Fruit fly (Drosophila melanogaster) whole organism, embryonic: ENCODE data around the gene CG12362.

ENCODE experiments used
- Ada2b ChIP-seq: fragments of 200-800 bp; sonication (Bioruptor generic); IDR thresholded peaks from 2 replicates; pipeline ENCODE4 v1.3.6; 2022; ENCODE audit warnings: missing biosample characterization, missing genetic modification characterization
- Atf-2 ChIP-seq: fragments of 200-800 bp; sonication (Bioruptor generic); optimal IDR thresholded peaks from 2 replicates; lab custom pipeline; 2016; ENCODE audit warnings: missing biosample characterization, missing genetic modification characterization
- Awh ChIP-seq: fragments of 200-800 bp; sonication (Bioruptor generic); IDR thresholded peaks from 2 replicates; pipeline ENCODE4, ENCODE4 v1.3.6; 2022; ENCODE audit warnings: missing biosample characterization, missing genetic modification characterization
- CG10147 ChIP-seq: fragments of 200-800 bp; sonication (Bioruptor generic); optimal IDR thresholded peaks from 2 replicates; lab custom pipeline; 2019; ENCODE audit warnings: missing biosample characterization, mild to moderate bottlenecking, missing genetic modification characterization, moderate library complexity
- CG10543 ChIP-seq: fragments of 200-800 bp; sonication (Bioruptor generic); optimal IDR thresholded peaks from 3 replicates; lab custom pipeline; 2017; ENCODE audit warnings: missing biosample characterization, mild to moderate bottlenecking, missing genetic modification characterization, moderate library complexity
- CG10959 ChIP-seq: fragments of 200-800 bp; sonication (Bioruptor generic); IDR thresholded peaks from 2 replicates; pipeline ENCODE4 v1.3.6; 2022; ENCODE audit warnings: missing biosample characterization, missing genetic modification characterization
- CG15269 ChIP-seq: fragments of 200-800 bp; sonication (Bioruptor generic); optimal IDR thresholded peaks from 2 replicates; lab custom pipeline; 2018; ENCODE audit warnings: missing biosample characterization, mild to moderate bottlenecking, missing genetic modification characterization, moderate library complexity
- CG1529 ChIP-seq: fragments of 200-800 bp; sonication (Bioruptor generic); optimal IDR thresholded peaks from 3 replicates; lab custom pipeline; 2018; ENCODE audit warnings: missing biosample characterization, missing genetic modification characterization
- CG1647 ChIP-seq: fragments of 200-800 bp; sonication (Bioruptor generic); optimal IDR thresholded peaks from 3 replicates; lab custom pipeline; 2016; ENCODE audit warnings: missing biosample characterization, missing genetic modification characterization
- CG16779 ChIP-seq: fragments of 200-800 bp; sonication (Bioruptor generic); IDR thresholded peaks from 2 replicates; pipeline ENCODE4 v1.3.6; 2022; ENCODE audit warnings: missing biosample characterization, missing genetic modification characterization
- CG2129 ChIP-seq: fragments of 200-800 bp; sonication (Bioruptor generic); IDR thresholded peaks from 2 replicates; pipeline ENCODE4 v1.3.6; 2022; ENCODE audit warnings: missing biosample characterization, missing genetic modification characterization; ENCODE audit not compliant: partially characterized antibody
- CG31388 ChIP-seq: fragments of 200-800 bp; sonication (Bioruptor generic); optimal IDR thresholded peaks from 2 replicates; lab custom pipeline; 2016; ENCODE audit warnings: missing biosample characterization, missing genetic modification characterization
- CG3281 ChIP-seq: fragments of 200-800 bp; sonication (Bioruptor generic); optimal IDR thresholded peaks from 3 replicates; lab custom pipeline; 2017; ENCODE audit warnings: missing biosample characterization, mild to moderate bottlenecking, missing genetic modification characterization
- CG6791 ChIP-seq: fragments of 200-800 bp; sonication (Bioruptor generic); IDR thresholded peaks from 3 replicates; pipeline ENCODE4 v1.3.6; 2022; ENCODE audit warnings: missing biosample characterization, missing genetic modification characterization; ENCODE audit not compliant: partially characterized antibody
- CG7372 ChIP-seq: fragments of 200-800 bp; sonication (Bioruptor generic); IDR thresholded peaks from 2 replicates; pipeline ENCODE4 v1.3.6; 2022; ENCODE audit warnings: missing biosample characterization, missing genetic modification characterization
- CG7839 ChIP-seq: fragments of 200-800 bp; sonication (Bioruptor generic); optimal IDR thresholded peaks from 3 replicates; lab custom pipeline; 2018; ENCODE audit warnings: missing biosample characterization, mild to moderate bottlenecking, missing genetic modification characterization, moderate library complexity
- CG8765 ChIP-seq: fragments of 200-800 bp; sonication (Bioruptor generic); IDR thresholded peaks from 2 replicates; pipeline ENCODE4 v1.3.6; 2022; ENCODE audit warnings: missing biosample characterization, missing genetic modification characterization
- CkIIα-i1 ChIP-seq: fragments of 200-800 bp; sonication (Bioruptor generic); IDR thresholded peaks from 2 replicates; pipeline ENCODE4 v1.3.6; 2022; ENCODE audit warnings: missing biosample characterization, missing genetic modification characterization
- Deaf1 ChIP-seq: fragments of 200-800 bp; optimal IDR thresholded peaks from 3 replicates; lab custom pipeline; 2019; ENCODE audit warnings: missing biosample characterization, mild to moderate bottlenecking, missing genetic modification characterization, moderate library complexity
- Dfd ChIP-seq, 2 experiments: fragments of >200 bp; optimal IDR thresholded peaks; 2 replicates each; lab custom pipeline; 2017; ENCODE audit warnings: missing biosample characterization in 2 of 2, missing genetic modification characterization in 2 of 2
- Dip3 ChIP-seq: fragments of 200-800 bp; sonication (Bioruptor generic); optimal IDR thresholded peaks from 3 replicates; lab custom pipeline; 2016; ENCODE audit warnings: missing biosample characterization, missing genetic modification characterization
- Fer3 ChIP-seq: fragments of 200-800 bp; sonication (Bioruptor generic); optimal IDR thresholded peaks from 2 replicates; lab custom pipeline; 2018; ENCODE audit warnings: missing biosample characterization, mild to moderate bottlenecking, missing genetic modification characterization, moderate library complexity
- HLHmδ ChIP-seq: fragments of 200-800 bp; sonication (Bioruptor generic); optimal IDR thresholded peaks from 2 replicates; lab custom pipeline; 2018; ENCODE audit warnings: missing biosample characterization, mild to moderate bottlenecking, missing genetic modification characterization, moderate library complexity
- Max ChIP-seq: fragments of 200-800 bp; sonication (Bioruptor generic); optimal IDR thresholded peaks from 2 replicates; lab custom pipeline; 2016; ENCODE audit warnings: missing biosample characterization, mild to moderate bottlenecking, missing genetic modification characterization
- Mrtf ChIP-seq: fragments of 200-800 bp; sonication (Bioruptor generic); IDR thresholded peaks from 3 replicates; pipeline ENCODE4 v1.3.6; 2022; ENCODE audit warnings: missing biosample characterization, missing genetic modification characterization
- Nf-YB ChIP-seq: fragments of 200-800 bp; sonication (Bioruptor generic); optimal IDR thresholded peaks from 3 replicates; lab custom pipeline; 2019; ENCODE audit warnings: missing biosample characterization, mild to moderate bottlenecking, missing genetic modification characterization, moderate library complexity
- Sox100B ChIP-seq: fragments of 200-800 bp; sonication (Bioruptor generic); optimal IDR thresholded peaks from 3 replicates; lab custom pipeline; 2018; ENCODE audit warnings: missing biosample characterization, mild to moderate bottlenecking, missing genetic modification characterization
- Sry-δ ChIP-seq: fragments of 200-800 bp; sonication (Bioruptor generic); optimal IDR thresholded peaks from 2 replicates; lab custom pipeline; 2016; ENCODE audit warnings: missing biosample characterization, missing genetic modification characterization
- bbx ChIP-seq: fragments of 200-800 bp; sonication (Bioruptor generic); IDR thresholded peaks from 2 replicates; pipeline ENCODE4 v1.3.6; 2022; ENCODE audit warnings: missing biosample characterization, missing genetic modification characterization; ENCODE audit not compliant: partially characterized antibody
- cad ChIP-seq: fragments of >200 bp; optimal IDR thresholded peaks from 2 replicates; lab custom pipeline; 2017; ENCODE audit warnings: missing biosample characterization, missing genetic modification characterization
- cas ChIP-seq: fragments of 200-800 bp; sonication (Bioruptor generic); IDR thresholded peaks from 2 replicates; pipeline ENCODE4 v1.3.6; 2022; ENCODE audit warnings: missing biosample characterization, missing genetic modification characterization
- corto ChIP-seq: fragments of 200-800 bp; sonication (Bioruptor generic); optimal IDR thresholded peaks from 2 replicates; lab custom pipeline; 2016; ENCODE audit warnings: missing biosample characterization, mild to moderate bottlenecking, missing genetic modification characterization, moderate library complexity
- dmrt11E ChIP-seq: fragments of 200-800 bp; sonication (Bioruptor generic); optimal IDR thresholded peaks from 3 replicates; lab custom pipeline; 2018; ENCODE audit warnings: missing biosample characterization, mild to moderate bottlenecking, missing genetic modification characterization, moderate library complexity
- dmrt99B ChIP-seq: fragments of 200-800 bp; sonication (Bioruptor generic); optimal IDR thresholded peaks from 2 replicates; lab custom pipeline; 2018; ENCODE audit warnings: missing biosample characterization, mild to moderate bottlenecking, missing genetic modification characterization, moderate library complexity
- dysf ChIP-seq: fragments of 200-800 bp; sonication (Bioruptor generic); IDR thresholded peaks from 3 replicates; pipeline ENCODE4 v1.3.6; 2022; ENCODE audit warnings: missing biosample characterization, missing genetic modification characterization
- fd96Cb ChIP-seq: fragments of 200-800 bp; sonication (Bioruptor generic); optimal IDR thresholded peaks from 2 replicates; lab custom pipeline; 2018; ENCODE audit warnings: missing biosample characterization, mild to moderate bottlenecking, missing genetic modification characterization, moderate library complexity
- gcm ChIP-seq: fragments of 200-800 bp; sonication (Bioruptor generic); optimal IDR thresholded peaks from 2 replicates; lab custom pipeline; 2019; ENCODE audit warnings: missing biosample characterization, mild to moderate bottlenecking, missing genetic modification characterization, moderate library complexity
- gem ChIP-seq: fragments of 200-800 bp; sonication (Bioruptor generic); optimal IDR thresholded peaks from 2 replicates; lab custom pipeline; 2019; ENCODE audit warnings: missing biosample characterization, mild to moderate bottlenecking, missing genetic modification characterization, moderate library complexity
- grn ChIP-seq: fragments of 200-800 bp; sonication (Bioruptor generic); optimal IDR thresholded peaks from 3 replicates; lab custom pipeline; 2017; ENCODE audit warnings: missing biosample characterization, missing genetic modification characterization
- her ChIP-seq: fragments of 200-800 bp; sonication (Bioruptor generic); optimal IDR thresholded peaks from 2 replicates; lab custom pipeline; 2016; ENCODE audit warnings: missing biosample characterization, missing genetic modification characterization
- hkb ChIP-seq, 2 experiments: fragments of 200-800 bp in 1 of 2; fragments of >200 bp in 1 of 2; sonication (Bioruptor generic) in 1 of 2; IDR thresholded peaks in 1 of 2; optimal IDR thresholded peaks in 1 of 2; 2 replicates each; pipeline versions ENCODE4 v1.3.6 to Lab custom; 2017 to 2022; ENCODE audit warnings: missing biosample characterization in 1 of 2, missing genetic modification characterization in 1 of 2
- lov ChIP-seq, 2 experiments: fragments of 200-800 bp in 1 of 2; fragments of >200 bp in 1 of 2; sonication (Bioruptor generic) in 1 of 2; IDR thresholded peaks in 1 of 2; optimal IDR thresholded peaks in 1 of 2; 2 replicates in 1 of 2; 3 replicates in 1 of 2; pipeline versions ENCODE4 v1.3.6 to Lab custom; 2017 to 2022; ENCODE audit warnings: missing biosample characterization in 1 of 2, missing genetic modification characterization in 1 of 2
- odd ChIP-seq: fragments of 200-800 bp; sonication (Bioruptor generic); optimal IDR thresholded peaks from 2 replicates; lab custom pipeline; 2017; ENCODE audit warnings: missing biosample characterization, mild to moderate bottlenecking, missing genetic modification characterization
- ranshi ChIP-seq: fragments of 200-800 bp; sonication (Bioruptor generic); IDR thresholded peaks from 2 replicates; pipeline ENCODE4 v1.3.6; 2022; ENCODE audit warnings: missing biosample characterization, missing genetic modification characterization
- sna ChIP-seq: fragments of 200-800 bp; sonication (Bioruptor generic); IDR thresholded peaks from 2 replicates; pipeline ENCODE4 v1.3.6; 2022; ENCODE audit warnings: missing biosample characterization, missing genetic modification characterization; ENCODE audit not compliant: partially characterized antibody
- so ChIP-seq: fragments of 200-800 bp; sonication (Bioruptor generic); IDR thresholded peaks from 3 replicates; pipeline ENCODE4 v1.3.6; 2022; ENCODE audit warnings: missing biosample characterization, missing genetic modification characterization
- sug ChIP-seq: fragments of 200-800 bp; optimal IDR thresholded peaks from 2 replicates; lab custom pipeline; 2019; ENCODE audit warnings: missing biosample characterization, mild to moderate bottlenecking, missing genetic modification characterization, moderate library complexity
- tup ChIP-seq: fragments of 200-800 bp; sonication (Bioruptor generic); optimal IDR thresholded peaks from 2 replicates; lab custom pipeline; 2016; ENCODE audit warnings: missing biosample characterization, mild to moderate bottlenecking, missing genetic modification characterization, moderate library complexity
- wek ChIP-seq: fragments of 200-800 bp; sonication (Bioruptor generic); optimal IDR thresholded peaks from 3 replicates; lab custom pipeline; 2018; ENCODE audit warnings: missing biosample characterization, mild to moderate bottlenecking, missing genetic modification characterization, moderate library complexity

CG12362 gene

DNA sequence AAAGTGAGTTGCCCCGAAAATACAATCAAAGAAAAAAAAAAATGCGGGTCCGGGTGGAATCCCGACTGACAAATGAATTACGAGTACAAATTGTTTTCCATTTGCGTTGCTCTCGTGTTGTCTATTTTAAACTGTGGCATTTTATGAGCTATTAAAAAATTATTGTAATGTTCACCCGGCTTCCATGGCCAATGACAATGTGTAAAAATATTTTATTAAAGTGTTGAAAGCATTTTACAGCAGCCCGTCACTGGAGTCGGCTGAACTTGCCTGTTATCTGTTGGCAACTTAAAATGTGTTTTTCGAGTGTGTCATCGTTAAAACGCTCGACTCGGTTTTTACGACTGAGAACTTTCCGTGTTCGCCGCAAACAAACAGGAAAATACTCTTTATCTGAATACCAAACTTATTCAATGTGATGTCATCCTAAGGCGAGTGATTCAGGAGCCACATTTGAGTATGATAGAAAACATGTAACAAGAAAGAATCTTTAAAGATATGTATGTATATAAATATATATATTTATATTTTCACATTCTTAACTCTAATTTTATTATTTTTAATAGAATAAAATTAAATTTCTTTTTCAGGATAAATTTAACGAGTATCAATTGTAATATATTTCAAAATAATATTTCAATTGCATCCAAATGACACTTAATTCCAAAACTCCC lies 19.9 kb upstream of the CG12362 start (continued):
- no peak for TF ChIP-seq CG31388 (GFP tag; lab: Kevin White, UChicago)
- no peak for TF ChIP-seq CG7372
- TF ChIP-seq cad (GFP tag; lab: Kevin White, UChicago), result no peak
- no peak for TF ChIP-seq Dfd (GFP tag; optimal IDR thresholded peaks at IDR 0.05; lab: Kevin White, UChicago)
- TF ChIP-seq dmrt99B, result peak; percentile 1
- peak; percentile 2 for TF ChIP-seq CG7839 (tag; lab: Kevin White, UChicago)
- no peak for TF ChIP-seq Deaf1
- TF ChIP-seq CG6791 (GFP tag; lab: Robert Waterston, UW), result no peak
- no peak for TF ChIP-seq Atf-2 (GFP tag; lab: Kevin White, UChicago)
- TF ChIP-seq sug, result no peak
- TF ChIP-seq CG3281, result peak; percentile 25
- no peak for TF ChIP-seq CG16779 (GFP tag; lab: Robert Waterston, UW)
- no peak for TF ChIP-seq CkIIα-i1 (GFP tag; lab: Robert Waterston, UW)
- TF ChIP-seq gem (tag; lab: Kevin White, UChicago), result peak; percentile 33
- peak; percentile 46 for TF ChIP-seq Sox100B (GFP tag; lab: Kevin White, UChicago)
- no peak for TF ChIP-seq so (GFP tag; lab: Robert Waterston, UW)
- no peak for TF ChIP-seq tup (GFP tag; lab: Kevin White, UChicago)
- no peak for TF ChIP-seq CG8765 (GFP tag; lab: Robert Waterston, UW)
- no peak for TF ChIP-seq Sry-δ (GFP tag; lab: Kevin White, UChicago)
- TF ChIP-seq Nf-YB, result no peak
- TF ChIP-seq CG1647 (GFP tag; lab: Kevin White, UChicago), result no peak
- no peak for TF ChIP-seq Max
- no peak for TF ChIP-seq grn
- TF ChIP-seq sna (GFP tag; lab: Robert Waterston, UW), result no peak
- peak; percentile 14 for TF ChIP-seq CG10147
- peak; percentile 3 for TF ChIP-seq fd96Cb (tag; lab: Kevin White, UChicago)
- TF ChIP-seq CG2129 (GFP tag; lab: Robert Waterston, UW), result no peak
- TF ChIP-seq CG10959 (GFP tag; lab: Robert Waterston, UW), result no peak
- TF ChIP-seq Dip3 (GFP tag; lab: Kevin White, UChicago), result no peak
- TF ChIP-seq bbx, result no peak
- TF ChIP-seq wek (GFP tag; lab: Kevin White, UChicago), result no peak
- no peak for TF ChIP-seq Ada2b
- TF ChIP-seq cas (GFP tag; lab: Robert Waterston, UW), result no peak
- no peak for TF ChIP-seq CG1529
- no peak for TF ChIP-seq lov (optimal IDR thresholded peaks at IDR 0.05; lab: Kevin White, UChicago)
- TF ChIP-seq lov (GFP tag; IDR thresholded peaks at IDR 0.05; lab: Robert Waterston, UW), result no peak
- TF ChIP-seq Awh, result no peak
- TF ChIP-seq her (GFP tag; lab: Kevin White, UChicago), result no peak
- no peak for TF ChIP-seq CG15269
- no peak for TF ChIP-seq dysf
- peak; percentile 8 for TF ChIP-seq dmrt11E (tag; lab: Kevin White, UChicago)
- no peak for TF ChIP-seq odd (GFP tag; lab: Kevin White, UChicago)
- no peak for TF ChIP-seq ranshi (GFP tag; lab: Robert Waterston, UW)
- TF ChIP-seq corto (GFP tag; lab: Kevin White, UChicago), result no peak
- peak; percentile 81 for TF ChIP-seq gcm (GFP tag; lab: Kevin White, UChicago)
- no peak for TF ChIP-seq CG10543 (GFP tag; lab: Kevin White, UChicago)
- no peak for TF ChIP-seq HLHmδ (GFP tag; lab: Kevin White, UChicago)
- no peak for TF ChIP-seq hkb (optimal IDR thresholded peaks at IDR 0.05; lab: Kevin White, UChicago)
- no peak for TF ChIP-seq hkb (GFP tag; IDR thresholded peaks at IDR 0.05; lab: Robert Waterston, UW)
- no peak for TF ChIP-seq Fer3 (tag; lab: Kevin White, UChicago)
- no peak for TF ChIP-seq Mrtf
